Worm (Caenorhabditis elegans) whole organism, L3 larva: ENCODE measurements around the gene ZK488.6.

Experiments
- R02D3.7 ChIP-seq: fragments of 150-350 bp; optimal IDR thresholded peaks from 2 replicates; lab custom pipeline; 2014; ENCODE audit warnings: missing biosample characterization, missing genetic modification characterization
- ama-1 ChIP-seq: fragments of 150-350 bp; optimal IDR thresholded peaks from 2 replicates; lab custom pipeline; 2018
- ceh-16 ChIP-seq: sonication (generic microtip); optimal IDR thresholded peaks from 2 replicates; lab custom pipeline; 2017; ENCODE audit warnings: missing biosample characterization, missing genetic modification characterization
- ceh-82 ChIP-seq: fragments of 150-350 bp; optimal IDR thresholded peaks from 2 replicates; lab custom pipeline; 2014; ENCODE audit warnings: missing biosample characterization, missing genetic modification characterization
- ceh-9 ChIP-seq: sonication (generic microtip); optimal IDR thresholded peaks from 2 replicates; lab custom pipeline; 2018; ENCODE audit warnings: missing biosample characterization, missing genetic modification characterization
- daf-12 ChIP-seq: fragments of 150-350 bp; optimal IDR thresholded peaks from 2 replicates; lab custom pipeline; 2014; ENCODE audit warnings: missing biosample characterization, missing genetic modification reagents, missing genetic modification characterization
- egl-27 ChIP-seq: sonication (generic microtip); optimal IDR thresholded peaks from 4 replicates; lab custom pipeline; 2017; ENCODE audit warnings: missing biosample characterization, missing genetic modification reagents, missing genetic modification characterization
- egl-5 ChIP-seq: fragments of 150-350 bp; optimal IDR thresholded peaks from 2 replicates; lab custom pipeline; 2017; ENCODE audit warnings: missing biosample characterization, missing genetic modification reagents, missing genetic modification characterization, inconsistent platforms
- elt-1 ChIP-seq: fragments of 150-350 bp; optimal IDR thresholded peaks from 2 replicates; lab custom pipeline; 2014; ENCODE audit warnings: missing biosample characterization, missing genetic modification characterization
- elt-3 ChIP-seq, 3 experiments: fragments of 150-350 bp in 1 of 3; sonication (generic microtip) in 2 of 3; optimal IDR thresholded peaks; 2 replicates in 2 of 3; 4 replicates in 1 of 3; lab custom pipeline; 2014 to 2017; ENCODE audit warnings: missing biosample characterization in 3 of 3, missing genetic modification characterization in 3 of 3
- fkh-10 ChIP-seq: sonication (generic microtip); optimal IDR thresholded peaks from 2 replicates; lab custom pipeline; 2017; ENCODE audit warnings: missing biosample characterization, missing genetic modification reagents, missing genetic modification characterization
- fkh-2 ChIP-seq: fragments of 150-350 bp; optimal IDR thresholded peaks from 2 replicates; lab custom pipeline; 2014; ENCODE audit warnings: missing biosample characterization, missing genetic modification reagents, missing genetic modification characterization
- hmg-11 ChIP-seq: sonication (generic microtip); optimal IDR thresholded peaks from 2 replicates; lab custom pipeline; 2016; ENCODE audit warnings: missing genetic modification characterization, missing compliant biosample characterization
- lin-15B ChIP-seq: fragments of 150-350 bp; optimal IDR thresholded peaks from 2 replicates; lab custom pipeline; 2014; ENCODE audit warnings: missing biosample characterization, missing genetic modification characterization
- lin-39 ChIP-seq: fragments of 150-350 bp; optimal IDR thresholded peaks from 2 replicates; lab custom pipeline; 2018; ENCODE audit warnings: missing biosample characterization, missing genetic modification reagents, missing genetic modification characterization
- mdl-1 ChIP-seq: fragments of 150-350 bp; optimal IDR thresholded peaks from 2 replicates; lab custom pipeline; 2014; ENCODE audit warnings: missing biosample characterization, missing genetic modification characterization
- mml-1 ChIP-seq: fragments of 150-350 bp; sonication (generic microtip); optimal IDR thresholded peaks from 3 replicates; lab custom pipeline; 2014; ENCODE audit warnings: missing biosample characterization, missing genetic modification characterization
- nfya-1 ChIP-seq: sonication (generic microtip); optimal IDR thresholded peaks from 2 replicates; lab custom pipeline; 2017; ENCODE audit warnings: missing genetic modification characterization, mild to moderate bottlenecking, missing compliant biosample characterization, antibody characterized with exemption, moderate library complexity; ENCODE audit not compliant: insufficient read depth
- nhr-12 ChIP-seq: fragments of 150-350 bp; optimal IDR thresholded peaks from 2 replicates; lab custom pipeline; 2014; ENCODE audit warnings: missing biosample characterization, missing genetic modification characterization
- nhr-23 ChIP-seq: fragments of 150-350 bp; optimal IDR thresholded peaks from 2 replicates; lab custom pipeline; 2014; ENCODE audit warnings: missing biosample characterization, missing genetic modification reagents, missing genetic modification characterization
- nhr-25 ChIP-seq: sonication (generic microtip); optimal IDR thresholded peaks from 2 replicates; lab custom pipeline; 2017; ENCODE audit warnings: missing biosample characterization, missing genetic modification characterization
- nhr-77 ChIP-seq: fragments of 150-350 bp; optimal IDR thresholded peaks from 2 replicates; lab custom pipeline; 2014; ENCODE audit warnings: missing biosample characterization, missing genetic modification characterization
- pha-4 ChIP-seq: fragments of 150-350 bp; optimal IDR thresholded peaks from 2 replicates; lab custom pipeline; 2014; ENCODE audit warnings: missing biosample characterization, missing genetic modification reagents, missing genetic modification characterization
- pqm-1 ChIP-seq: fragments of 150-350 bp; optimal IDR thresholded peaks from 2 replicates; lab custom pipeline; 2017; ENCODE audit warnings: missing biosample characterization, missing genetic modification characterization, inconsistent platforms
- sea-2 ChIP-seq: fragments of 150-350 bp; sonication (generic microtip); optimal IDR thresholded peaks from 4 replicates; lab custom pipeline; 2014; ENCODE audit warnings: missing biosample characterization, missing genetic modification reagents, missing genetic modification characterization
- skn-1 ChIP-seq: fragments of 150-350 bp; optimal IDR thresholded peaks from 2 replicates; lab custom pipeline; 2014; ENCODE audit warnings: missing biosample characterization, missing genetic modification characterization
- tbx-2 ChIP-seq: sonication (generic microtip); optimal IDR thresholded peaks from 2 replicates; lab custom pipeline; 2016; ENCODE audit warnings: mild to moderate bottlenecking, missing genetic modification characterization, missing compliant biosample characterization
- unc-39 ChIP-seq: sonication (generic microtip); optimal IDR thresholded peaks from 4 replicates; lab custom pipeline; 2017; ENCODE audit warnings: missing biosample characterization, missing genetic modification characterization
- ztf-4 ChIP-seq: fragments of 150-350 bp; optimal IDR thresholded peaks from 2 replicates; lab custom pipeline; 2014; ENCODE audit warnings: missing biosample characterization, missing genetic modification characterization

Gene ZK488.6

ce11 chrV:587818-588217 is 2.5 kb upstream of the ZK488.6 start, which contains the start of gene K06H6.1:
Gene K06H6.1, plus strand, starts transcription at chrV:588118.
- TF ChIP-seq lin-39 (tag; lab: Kevin White, UChicago), result no peak
- no peak for TF ChIP-seq sea-2 (GFP tag; lab: Kevin White, UChicago)
- no peak for TF ChIP-seq ceh-16 (tag; lab: Kevin White, UChicago)
- TF ChIP-seq ceh-9, result no peak
- no peak for TF ChIP-seq egl-27 (tag; lab: Kevin White, UChicago)
- no peak for TF ChIP-seq nfya-1 (tag; lab: Kevin White, UChicago)
- TF ChIP-seq lin-15B, result no peak
- no peak for TF ChIP-seq ceh-82 (tag; lab: Kevin White, UChicago)
- TF ChIP-seq elt-3 (tag; optimal IDR thresholded peaks at IDR 0.05; lab: Kevin White, UChicago), result no peak

- TF ChIP-seq fkh-2 (tag; lab: Kevin White, UChicago) (no peak), ceh-82 (tag; lab: Kevin White, UChicago) (no peak), hmg-11 (no peak), unc-39 (tag; lab: Kevin White, UChicago) (no peak), R02D3.7 (tag; lab: Kevin White, UChicago) (no peak), mdl-1 (tag; lab: Kevin White, UChicago) (no peak), nhr-12 (tag; lab: Kevin White, UChicago) (no peak)
Observed at ce11 chrV:592959-593358, 2.7 kb downstream of the ZK488.6 start, which contains the start of gene ZK488.5. Gene ZK488.5, plus strand, starts transcription at chrV:593259.

DNA sequence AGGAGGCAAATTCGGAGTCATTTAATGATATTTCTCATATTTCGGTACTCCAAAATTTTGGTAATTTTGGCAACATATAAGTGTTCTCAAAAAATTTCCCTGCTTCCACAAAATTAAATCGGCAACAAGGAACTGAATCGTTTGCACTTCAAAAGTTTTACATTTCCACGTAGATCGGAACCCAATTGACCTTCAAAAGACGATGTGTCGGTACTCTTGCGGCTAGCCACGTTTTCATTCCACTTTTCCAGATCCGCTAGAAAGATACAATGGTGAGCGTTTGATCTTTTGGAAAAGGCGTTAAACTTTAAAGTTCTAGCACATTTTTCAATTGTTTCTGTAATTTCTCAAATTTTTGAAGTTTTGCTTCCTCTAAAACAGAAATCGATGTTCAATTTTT is 6.6 kb downstream of the ZK488.6 start:
- peak; percentile 40 for TF ChIP-seq nhr-25 (tag; lab: Kevin White, UChicago)
- TF ChIP-seq pha-4 (tag; lab: Kevin White, UChicago), result no peak
- TF ChIP-seq nhr-23 (tag; lab: Kevin White, UChicago), result peak; percentile 59
- no peak for TF ChIP-seq egl-27 (tag; lab: Kevin White, UChicago)
- no peak for TF ChIP-seq fkh-10
- TF ChIP-seq lin-15B, result no peak
- no peak for TF ChIP-seq R02D3.7 (tag; lab: Kevin White, UChicago)
- peak; percentile 88 for TF ChIP-seq elt-1 (tag; lab: Kevin White, UChicago)
- TF ChIP-seq, all 47 proteins: peak for 3

DNA sequence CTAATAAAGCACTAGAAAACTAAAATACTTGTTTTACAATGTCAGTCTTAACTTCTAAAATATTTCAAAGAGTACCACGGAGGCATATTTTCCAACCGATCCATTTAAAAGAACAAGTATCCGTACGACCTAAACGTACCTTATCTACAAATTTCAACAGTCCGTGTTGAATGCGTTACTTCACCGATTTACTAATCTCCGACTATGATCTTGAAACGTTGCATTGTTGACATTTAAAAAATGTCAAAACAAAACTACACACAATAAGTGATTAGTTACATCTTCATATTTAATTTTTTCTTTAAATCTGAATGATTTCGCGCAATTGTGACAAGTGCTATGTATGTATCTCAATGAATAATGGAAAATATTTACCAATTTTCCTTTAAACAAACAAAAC is 7.5 kb downstream of the ZK488.6 start:
- TF ChIP-seq nhr-23 (tag; lab: Kevin White, UChicago), result peak; percentile 58
- TF ChIP-seq egl-27 (tag; lab: Kevin White, UChicago), result no peak
- peak; percentile 85 for TF ChIP-seq elt-1 (tag; lab: Kevin White, UChicago)
- TF ChIP-seq, all 47 proteins: peak for 2

ce11 chrV:598626-599025 is 8.3 kb downstream of the ZK488.6 start:
- TF ChIP-seq daf-12 (tag; lab: Kevin White, UChicago), result no peak
- TF ChIP-seq ama-1 (lab: Kevin White, UChicago), result no peak
- no peak for TF ChIP-seq pha-4 (tag; lab: Kevin White, UChicago)
- TF ChIP-seq nhr-77 (tag; lab: Kevin White, UChicago), result no peak

ce11 chrV:599783-600182 is 9.5 kb downstream of the ZK488.6 start:
- TF ChIP-seq daf-12 (tag; lab: Kevin White, UChicago) (no peak), tbx-2 (tag; lab: Kevin White, UChicago) (no peak), ztf-4 (tag; lab: Kevin White, UChicago) (no peak), sea-2 (GFP tag; lab: Kevin White, UChicago) (no peak), nhr-23 (tag; lab: Kevin White, UChicago) (no peak), ceh-16 (tag; lab: Kevin White, UChicago) (no peak), nfya-1 (tag; lab: Kevin White, UChicago) (no peak), mml-1 (no peak), egl-27 (tag; lab: Kevin White, UChicago) (no peak), nhr-25 (tag; lab: Kevin White, UChicago) (no peak), egl-5 (tag; lab: Kevin White, UChicago) (no peak), pqm-1 (tag; lab: Kevin White, UChicago) (no peak), elt-1 (tag; lab: Kevin White, UChicago) (no peak), skn-1 (tag; lab: Kevin White, UChicago) (no peak), elt-3 (tag; optimal IDR thresholded peaks at IDR 0.05; lab: Kevin White, UChicago) (no peak)
